Worm (Caenorhabditis elegans) whole organism, L4/young adult: ENCODE data around the gene srsy-1.
A peak's percentile ranks its signal among the peaks of the same experiment; 100 is the strongest.

Experiments used
- W03F9.2 ChIP-seq: fragments of 150-350 bp; optimal IDR thresholded peaks from 2 replicates; lab custom pipeline; 2014; ENCODE audit warnings: missing biosample characterization, missing genetic modification characterization
- dao-5 ChIP-seq: sonication (generic microtip); optimal IDR thresholded peaks from 2 replicates; lab custom pipeline; 2016; ENCODE audit warnings: missing genotype, missing genetic modification characterization, moderate library complexity, missing compliant biosample characterization
- him-1 ChIP-seq: sonication (generic microtip); optimal IDR thresholded peaks from 2 replicates; lab custom pipeline; 2016; ENCODE audit warnings: missing genotype, missing genetic modification reagents, missing genetic modification characterization, missing compliant biosample characterization

DNA sequence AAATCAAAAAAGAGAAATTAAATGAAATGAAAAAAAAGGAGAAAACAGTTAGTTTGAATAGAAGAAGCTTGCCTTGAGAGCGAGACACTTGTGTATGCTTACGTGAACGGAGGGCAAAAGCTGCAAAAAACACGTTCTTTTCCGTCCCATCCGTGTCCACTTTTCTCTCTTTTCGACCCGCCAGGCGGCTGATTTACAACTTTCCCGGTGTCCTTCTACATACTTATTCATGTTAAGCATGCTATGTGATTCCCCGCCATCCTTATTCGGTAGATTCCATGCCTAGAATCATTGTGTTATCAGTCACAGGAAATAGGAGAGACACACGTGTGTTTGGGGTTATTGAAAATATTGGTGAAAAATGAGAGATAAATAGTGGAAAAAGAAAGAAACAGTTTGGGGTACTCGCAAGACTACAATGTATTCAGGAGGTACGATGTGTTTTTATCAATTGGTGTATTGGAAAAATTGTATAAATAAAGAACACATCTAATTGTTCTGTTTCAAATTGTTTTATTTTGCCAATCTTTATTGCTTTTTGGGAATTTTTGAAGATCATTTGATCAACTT lies 26.2 kb downstream of the srsy-1 start, which contains the start of gene nas-29:
- TF ChIP-seq dao-5 (tag; lab: Kevin White, UChicago) (no peak), him-1 (tag; lab: Kevin White, UChicago) (no peak), W03F9.2 (tag; lab: Kevin White, UChicago) (peak; percentile 9)
